Worm (Caenorhabditis elegans) whole organism, mixed stage, embryonic: ENCODE data around the gene irld-64.

Source experiments
- bed-3 ChIP-seq: fragments of 200-800 bp; sonication (Bioruptor generic); optimal IDR thresholded peaks from 3 replicates; lab custom pipeline; 2018; ENCODE audit warnings: mild to moderate bottlenecking, missing genetic modification characterization, moderate library complexity, missing compliant biosample characterization
- ces-1 ChIP-seq: fragments of 150-350 bp; optimal IDR thresholded peaks from 2 replicates; lab custom pipeline; 2014; ENCODE audit warnings: missing biosample characterization, missing genetic modification reagents, missing genetic modification characterization
- lin-13 ChIP-seq: fragments of 150-350 bp; optimal IDR thresholded peaks from 2 replicates; lab custom pipeline; 2014; ENCODE audit warnings: missing biosample characterization, missing genetic modification characterization
- pha-4 ChIP-seq: fragments of 150-350 bp; optimal IDR thresholded peaks from 2 replicates; lab custom pipeline; 2018; ENCODE audit warnings: missing biosample characterization, missing genetic modification reagents, missing genetic modification characterization
- zip-8 ChIP-seq: fragments of 150-350 bp; optimal IDR thresholded peaks from 2 replicates; lab custom pipeline; 2014; ENCODE audit warnings: missing biosample characterization, missing genetic modification characterization
- ztf-11 ChIP-seq: fragments of 150-350 bp; optimal IDR thresholded peaks from 2 replicates; lab custom pipeline; 2014; ENCODE audit warnings: missing biosample characterization, missing genetic modification characterization

- TF ChIP-seq pha-4 (no peak), ztf-11 (no peak), lin-13 (no peak), ces-1 (GFP tag; lab: Kevin White, UChicago) (no peak), bed-3 (GFP tag; lab: Kevin White, UChicago) (no peak), zip-8 (tag; lab: Kevin White, UChicago) (no peak)
Measured at ce11 chrII:2900248-2900647, 30.2 kb downstream of the irld-64 start, which contains the start of gene ubc-26.
